Worm (Caenorhabditis elegans) whole organism, young adult: ENCODE measurements around the gene Y47D3A.21.

ENCODE experiments used
- F10E7.11 ChIP-seq: sonication (generic microtip); optimal IDR thresholded peaks from 2 replicates; lab custom pipeline; 2017; ENCODE audit warnings: mild to moderate bottlenecking, missing genetic modification characterization, moderate library complexity, missing compliant biosample characterization
- Y67H2A.10 ChIP-seq: fragments of 200-800 bp; sonication (Bioruptor generic); conservative IDR thresholded peaks from 2 replicates; pipeline ENCODE4 v1.3.6; 2022; ENCODE audit warnings: missing genetic modification reagents, missing genetic modification characterization, missing compliant biosample characterization
- snpc-4 ChIP-seq, 5 experiments: fragments of 150-350 bp in 1 of 5; sonication (generic microtip) in 4 of 5; optimal IDR thresholded peaks; 2 replicates each; lab custom pipeline; 2014 to 2018; ENCODE audit warnings: missing genetic modification characterization in 5 of 5, missing biosample characterization in 3 of 5, antibody characterized with exemption in 2 of 5, mild to moderate bottlenecking in 2 of 5, missing compliant biosample characterization in 2 of 5, missing genotype in 2 of 5, moderate library complexity in 2 of 5, missing genetic modification reagents in 1 of 5
- unc-62 ChIP-seq: fragments of 150-350 bp; optimal IDR thresholded peaks from 2 replicates; lab custom pipeline; 2014; ENCODE audit warnings: missing biosample characterization, missing genetic modification reagents, missing genetic modification characterization

- TF ChIP-seq F10E7.11 (no peak), unc-62 (no peak), Y67H2A.10 (GFP tag; lab: Robert Waterston, UW) (no peak), snpc-4 (GFP tag; optimal IDR thresholded peaks at IDR 0.05; lab: Kevin White, UChicago) (no peak), snpc-4 (tag; optimal IDR thresholded peaks at IDR 0.05; lab: Kevin White, UChicago) (no peak)
Observed at ce11 chrIII:11234742-11235141, 44.0 kb downstream of the Y47D3A.21 start, which contains the start of gene Y47D3A.34.
